Worm (Caenorhabditis elegans): ENCODE measurements around the gene Y67D8B.5.
A peak's percentile ranks its signal among the peaks of the same experiment; 100 is the strongest.

Y67D8B.5 gene

ce11 chrIV:3163562-3163961 is 38.6 kb upstream of the Y67D8B.5 start (continued):
- TF ChIP-seq nhr-232 (tag; optimal IDR thresholded peaks at IDR 0.05), result no peak
- peak; percentile 16 for TF ChIP-seq ceh-14 (tag; optimal IDR thresholded peaks at IDR 0.05)
- no peak for TF ChIP-seq gmeb-2 (tag; optimal IDR thresholded peaks at IDR 0.05)
- TF ChIP-seq ref-2 (tag; optimal IDR thresholded peaks at IDR 0.05), result no peak
- TF ChIP-seq pat-9 (tag; optimal IDR thresholded peaks at IDR 0.05), result no peak
- peak; percentile 25 for TF ChIP-seq rnt-1 (tag; optimal IDR thresholded peaks at IDR 0.05)
- no peak for TF ChIP-seq unc-86 (tag; optimal IDR thresholded peaks at IDR 0.05)
- no peak for TF ChIP-seq pros-1 (tag; optimal IDR thresholded peaks at IDR 0.05)
- no peak for TF ChIP-seq sox-4 (tag; optimal IDR thresholded peaks at IDR 0.05)
- no peak for TF ChIP-seq npax-4 (tag; optimal IDR thresholded peaks at IDR 0.05)
- no peak for TF ChIP-seq ceh-6 (GFP tag; optimal IDR thresholded peaks at IDR 0.05)
- no peak for TF ChIP-seq dve-1 (tag; optimal IDR thresholded peaks at IDR 0.05)
- peak; percentile 39 for TF ChIP-seq ceh-34 (tag; optimal IDR thresholded peaks at IDR 0.05)
- no peak for TF ChIP-seq ceh-24 (tag; optimal IDR thresholded peaks at IDR 0.05)
- TF ChIP-seq zip-5 (tag; optimal IDR thresholded peaks at IDR 0.05), result no peak
- TF ChIP-seq pha-4 (tag; optimal IDR thresholded peaks at IDR 0.05), result no peak
- TF ChIP-seq T23F11.4 (GFP tag; optimal IDR thresholded peaks at IDR 0.05), result no peak
- TF ChIP-seq pha-2 (tag; optimal IDR thresholded peaks at IDR 0.05), result no peak
- TF ChIP-seq fax-1 (tag; optimal IDR thresholded peaks at IDR 0.05), result no peak
- peak; percentile 64 for TF ChIP-seq ceh-18 (tag; optimal IDR thresholded peaks at IDR 0.05)

ce11 chrIV:3165365-3165764 is 36.8 kb upstream of the Y67D8B.5 start:
- no peak for TF ChIP-seq ceh-6 (GFP tag; optimal IDR thresholded peaks at IDR 0.05)
- TF ChIP-seq syd-9 (tag; optimal IDR thresholded peaks at IDR 0.05), result no peak
- no peak for TF ChIP-seq hlh-13 (GFP tag; optimal IDR thresholded peaks at IDR 0.05)
- no peak for TF ChIP-seq ceh-22 (tag; optimal IDR thresholded peaks at IDR 0.05)
- TF ChIP-seq ceh-34 (tag; optimal IDR thresholded peaks at IDR 0.05), result no peak
- no peak for TF ChIP-seq hlh-30 (tag; optimal IDR thresholded peaks at IDR 0.05; ENCODE audit: insufficient read depth)
- TF ChIP-seq ceh-19 (GFP tag; optimal IDR thresholded peaks at IDR 0.05), result no peak
- no peak for TF ChIP-seq nfya-1 (tag; optimal IDR thresholded peaks at IDR 0.05)
- TF ChIP-seq tbx-2 (tag; optimal IDR thresholded peaks at IDR 0.05), result no peak
- no peak for TF ChIP-seq hlh-6 (tag; optimal IDR thresholded peaks at IDR 0.05)
- no peak for TF ChIP-seq pax-1 (tag; optimal IDR thresholded peaks at IDR 0.05)
- no peak for TF ChIP-seq pha-4 (tag; optimal IDR thresholded peaks at IDR 0.05)
- TF ChIP-seq C08G9.2 (tag; optimal IDR thresholded peaks at IDR 0.05), result no peak
- TF ChIP-seq npax-4 (tag; optimal IDR thresholded peaks at IDR 0.05), result no peak
- TF ChIP-seq ceh-48 (tag; optimal IDR thresholded peaks at IDR 0.05), result no peak
- TF ChIP-seq lim-6 (tag; optimal IDR thresholded peaks at IDR 0.05), result no peak
- TF ChIP-seq nhr-232 (tag; optimal IDR thresholded peaks at IDR 0.05), result no peak
- no peak for TF ChIP-seq rnt-1 (tag; optimal IDR thresholded peaks at IDR 0.05)
- TF ChIP-seq hlh-8 (tag; optimal IDR thresholded peaks at IDR 0.05), result no peak
- TF ChIP-seq K09A11.1 (tag; optimal IDR thresholded peaks at IDR 0.05; ENCODE audit: insufficient read depth), result no peak

- TF ChIP-seq pha-2 (tag; optimal IDR thresholded peaks at IDR 0.05) (no peak), F13H6.1 (tag; optimal IDR thresholded peaks at IDR 0.05) (no peak), mec-3 (tag; optimal IDR thresholded peaks at IDR 0.05; ENCODE audit: borderline replicate concordance) (no peak), C38D4.7 (GFP tag; optimal IDR thresholded peaks at IDR 0.05) (no peak), sox-4 (tag; optimal IDR thresholded peaks at IDR 0.05) (no peak), pat-9 (tag; optimal IDR thresholded peaks at IDR 0.05) (no peak), unc-55 (GFP tag; optimal IDR thresholded peaks at IDR 0.05) (no peak), ceh-9 (tag; optimal IDR thresholded peaks at IDR 0.05) (no peak), T23F11.4 (GFP tag; optimal IDR thresholded peaks at IDR 0.05) (no peak), unc-42 (tag; optimal IDR thresholded peaks at IDR 0.05) (no peak), pros-1 (tag; optimal IDR thresholded peaks at IDR 0.05) (no peak), fax-1 (tag; optimal IDR thresholded peaks at IDR 0.05) (no peak), nfya-1 (tag; optimal IDR thresholded peaks at IDR 0.05) (no peak), zip-5 (tag; optimal IDR thresholded peaks at IDR 0.05) (no peak), ztf-16 (tag; optimal IDR thresholded peaks at IDR 0.05) (no peak), pha-4 (tag; optimal IDR thresholded peaks at IDR 0.05) (no peak), madf-2 (tag; optimal IDR thresholded peaks at IDR 0.05) (no peak), ceh-34 (tag; optimal IDR thresholded peaks at IDR 0.05) (no peak), hlh-30 (tag; optimal IDR thresholded peaks at IDR 0.05; ENCODE audit: insufficient read depth) (no peak)
Observed at ce11 chrIV:3166896-3167295, 35.2 kb upstream of the Y67D8B.5 start.
